Worm (Caenorhabditis elegans) whole organism, L4 larva: ENCODE measurements around the gene sym-3.

Source experiments
- F10B5.3 ChIP-seq: sonication (generic microtip); optimal IDR thresholded peaks from 2 replicates; lab custom pipeline; 2016; ENCODE audit warnings: mild to moderate bottlenecking, missing genetic modification characterization, missing compliant biosample characterization
- F49E8.2 ChIP-seq: sonication (generic microtip); optimal IDR thresholded peaks from 2 replicates; lab custom pipeline; 2016; ENCODE audit warnings: missing compliant biosample characterization, mild to moderate bottlenecking, missing genetic modification characterization, borderline replicate concordance
- T20F7.1 ChIP-seq: fragments of 200-800 bp; sonication (Bioruptor generic); optimal IDR thresholded peaks from 2 replicates; lab custom pipeline; 2018; ENCODE audit warnings: mild to moderate bottlenecking, missing genetic modification characterization, missing compliant biosample characterization
- Y48G9A.11 ChIP-seq: fragments of 200-800 bp; sonication (Bioruptor generic); IDR thresholded peaks from 2 replicates; pipeline ENCODE4 v1.3.6; 2022; ENCODE audit warnings: missing genetic modification reagents, missing genetic modification characterization, missing compliant biosample characterization
- ZK337.2 ChIP-seq: fragments of 200-800 bp; sonication (Bioruptor generic); IDR thresholded peaks from 2 replicates; pipeline ENCODE4 v1.3.6; 2022; ENCODE audit warnings: missing genetic modification reagents, missing genetic modification characterization, missing compliant biosample characterization
- aha-1 ChIP-seq: fragments of 150-350 bp; peaks from one replicate; lab custom pipeline; 2014; ENCODE audit warnings: missing biosample characterization, missing genetic modification characterization
- aly-2 ChIP-seq: sonication (generic microtip); optimal IDR thresholded peaks from 2 replicates; lab custom pipeline; 2018; ENCODE audit warnings: missing biosample characterization, missing genetic modification characterization
- ama-1 ChIP-seq: fragments of 150-350 bp; optimal IDR thresholded peaks from 2 replicates; lab custom pipeline; 2014; ENCODE audit warnings: inconsistent platforms, mixed read lengths
- attf-4 ChIP-seq: sonication (generic microtip); optimal IDR thresholded peaks from 3 replicates; lab custom pipeline; 2017; ENCODE audit warnings: missing biosample characterization, missing genetic modification characterization
- ceh-20 ChIP-seq: fragments of 200-800 bp; sonication (Bioruptor generic); IDR thresholded peaks from 2 replicates; pipeline ENCODE4 v1.3.6; 2022; ENCODE audit warnings: missing genetic modification reagents, missing genetic modification characterization, missing compliant biosample characterization
- ceh-62 ChIP-seq: sonication (generic microtip); optimal IDR thresholded peaks from 2 replicates; lab custom pipeline; 2017; ENCODE audit warnings: missing biosample characterization, missing genetic modification characterization
- ceh-82 ChIP-seq: sonication (generic microtip); optimal IDR thresholded peaks from 2 replicates; lab custom pipeline; 2017; ENCODE audit warnings: missing biosample characterization, missing genetic modification characterization
- ces-1 ChIP-seq: fragments of 150-350 bp; sonication (generic microtip); optimal IDR thresholded peaks from 4 replicates; lab custom pipeline; 2014; ENCODE audit warnings: missing biosample characterization, missing genetic modification reagents, missing genetic modification characterization
- ctbp-1 ChIP-seq: fragments of 200-800 bp; sonication (Bioruptor generic); IDR thresholded peaks from 2 replicates; pipeline ENCODE4 v1.3.6; 2022; ENCODE audit warnings: missing genetic modification reagents, missing genetic modification characterization, missing compliant biosample characterization
- daf-12 ChIP-seq: fragments of 150-350 bp; optimal IDR thresholded peaks from 2 replicates; lab custom pipeline; 2014; ENCODE audit warnings: missing biosample characterization, missing genetic modification reagents, missing genetic modification characterization
- daf-19 ChIP-seq: fragments of 200-800 bp; sonication (Bioruptor generic); conservative IDR thresholded peaks from 2 replicates; pipeline ENCODE4 v1.3.6; 2022; ENCODE audit warnings: missing genetic modification characterization, missing compliant biosample characterization
- daf-8 ChIP-seq: fragments of 200-800 bp; sonication (Bioruptor generic); IDR thresholded peaks from 2 replicates; pipeline ENCODE4 v1.3.6; 2022; ENCODE audit warnings: missing genetic modification characterization, missing compliant biosample characterization
- dmd-6 ChIP-seq: fragments of 200-800 bp; sonication (Bioruptor generic); IDR thresholded peaks from 2 replicates; pipeline ENCODE4 v1.3.6; 2022; ENCODE audit warnings: missing genetic modification reagents, missing genetic modification characterization, missing compliant biosample characterization
- dpl-1 ChIP-seq: fragments of 150-350 bp; optimal IDR thresholded peaks from 2 replicates; lab custom pipeline; 2014; ENCODE audit warnings: missing biosample characterization, missing genetic modification reagents, missing genetic modification characterization
- dve-1 ChIP-seq: sonication (generic microtip); optimal IDR thresholded peaks from 2 replicates; lab custom pipeline; 2017; ENCODE audit warnings: antibody characterized with exemption, mild to moderate bottlenecking, missing genetic modification characterization, missing compliant biosample characterization; ENCODE audit not compliant: insufficient read depth
- egl-43 ChIP-seq: fragments of 200-800 bp; sonication (Bioruptor generic); IDR thresholded peaks from 2 replicates; pipeline ENCODE4 v1.3.6; 2022; ENCODE audit warnings: missing genetic modification reagents, missing genetic modification characterization, missing compliant biosample characterization
- hif-1 ChIP-seq, 2 experiments: sonication (generic microtip); optimal IDR thresholded peaks; 2 replicates each; lab custom pipeline; 2016 to 2017; ENCODE audit warnings: missing compliant biosample characterization in 2 of 2, missing genetic modification characterization in 2 of 2, missing genetic modification reagents in 2 of 2, missing genotype in 2 of 2, mild to moderate bottlenecking in 1 of 2
- hlh-11 ChIP-seq: fragments of 200-800 bp; sonication (Bioruptor generic); optimal IDR thresholded peaks from 2 replicates; lab custom pipeline; 2018; ENCODE audit warnings: mild to moderate bottlenecking, missing genetic modification characterization, missing compliant biosample characterization
- hlh-30 ChIP-seq: sonication (generic microtip); optimal IDR thresholded peaks from 2 replicates; lab custom pipeline; 2017; ENCODE audit warnings: antibody characterized with exemption, mild to moderate bottlenecking, missing genetic modification characterization, missing compliant biosample characterization; ENCODE audit not compliant: insufficient read depth
- hmg-1.1 ChIP-seq: fragments of 200-800 bp; sonication (Bioruptor generic); IDR thresholded peaks from 2 replicates; pipeline ENCODE4 v1.3.6; 2022; ENCODE audit warnings: missing genetic modification reagents, missing genetic modification characterization, missing compliant biosample characterization
- lin-13 ChIP-seq: fragments of 150-350 bp; optimal IDR thresholded peaks from 2 replicates; lab custom pipeline; 2014; ENCODE audit warnings: missing biosample characterization, missing genetic modification reagents, missing genetic modification characterization
- mdt-29 ChIP-seq: fragments of 200-800 bp; sonication (Bioruptor generic); IDR thresholded peaks from 2 replicates; pipeline ENCODE4 v1.3.6; 2022; ENCODE audit warnings: missing genetic modification reagents, missing genetic modification characterization, missing compliant biosample characterization
- mep-1 ChIP-seq: fragments of 150-350 bp; sonication (generic microtip); optimal IDR thresholded peaks from 3 replicates; lab custom pipeline; 2014; ENCODE audit warnings: missing biosample characterization, missing genetic modification characterization
- mxl-2 ChIP-seq: fragments of 200-800 bp; sonication (Bioruptor generic); conservative IDR thresholded peaks from 2 replicates; pipeline ENCODE4 v1.3.6; 2022; ENCODE audit warnings: missing genetic modification reagents, missing genetic modification characterization, missing compliant biosample characterization
- mxl-3 ChIP-seq: fragments of 200-800 bp; sonication (Bioruptor generic); optimal IDR thresholded peaks from 2 replicates; lab custom pipeline; 2018; ENCODE audit warnings: mild to moderate bottlenecking, missing genetic modification characterization, missing compliant biosample characterization
- nhr-102 ChIP-seq: sonication (generic microtip); optimal IDR thresholded peaks from 2 replicates; lab custom pipeline; 2016; ENCODE audit warnings: mild to moderate bottlenecking, missing genetic modification characterization, moderate library complexity, missing compliant biosample characterization
- nhr-237 ChIP-seq: sonication (generic microtip); optimal IDR thresholded peaks from 2 replicates; lab custom pipeline; 2017; ENCODE audit warnings: missing biosample characterization, missing genetic modification characterization
- nhr-25 ChIP-seq: sonication (generic microtip); optimal IDR thresholded peaks from 2 replicates; lab custom pipeline; 2017; ENCODE audit warnings: missing genetic modification characterization, mild to moderate bottlenecking, missing compliant biosample characterization, antibody characterized with exemption, moderate library complexity, borderline replicate concordance; ENCODE audit not compliant: insufficient read depth
- nhr-76 ChIP-seq: fragments of 150-350 bp; optimal IDR thresholded peaks from 2 replicates; lab custom pipeline; 2014; ENCODE audit warnings: missing biosample characterization, missing genetic modification characterization
- rbr-2 ChIP-seq: sonication (generic microtip); optimal IDR thresholded peaks from 2 replicates; lab custom pipeline; 2016; ENCODE audit warnings: missing genotype, missing genetic modification characterization, missing compliant biosample characterization
- sdz-12 ChIP-seq: fragments of 200-800 bp; sonication (Bioruptor generic); optimal IDR thresholded peaks from 2 replicates; lab custom pipeline; 2018; ENCODE audit warnings: mild to moderate bottlenecking, missing genetic modification characterization, missing compliant biosample characterization
- set-16 ChIP-seq: fragments of 200-800 bp; sonication (Bioruptor generic); IDR thresholded peaks from 2 replicates; pipeline ENCODE4 v1.3.6; 2022; ENCODE audit warnings: missing genetic modification reagents, missing genetic modification characterization, missing compliant biosample characterization
- spr-3 ChIP-seq: fragments of 200-800 bp; sonication (Bioruptor generic); optimal IDR thresholded peaks from 2 replicates; lab custom pipeline; 2018; ENCODE audit warnings: mild to moderate bottlenecking, missing genetic modification characterization, missing compliant biosample characterization
- unc-39 ChIP-seq: sonication (generic microtip); optimal IDR thresholded peaks from 2 replicates; lab custom pipeline; 2017; ENCODE audit warnings: missing biosample characterization, missing genetic modification characterization
- unc-62 ChIP-seq, 3 experiments: fragments of 150-350 bp in 1 of 3; sonication (generic microtip); optimal IDR thresholded peaks in 2 of 3; peaks in 1 of 3; 1 replicate in 1 of 3; 2 replicates in 2 of 3; lab custom pipeline; 2014 to 2017; ENCODE audit warnings: missing biosample characterization in 3 of 3, missing genetic modification characterization in 3 of 3, missing genetic modification reagents in 3 of 3, missing genotype in 1 of 3
- vab-7 ChIP-seq: fragments of 200-800 bp; sonication (Bioruptor generic); IDR thresholded peaks from 2 replicates; pipeline ENCODE4 v1.3.6; 2022; ENCODE audit warnings: missing genetic modification reagents, missing genetic modification characterization, missing compliant biosample characterization
- zag-1 ChIP-seq: fragments of 150-350 bp; optimal IDR thresholded peaks from 2 replicates; lab custom pipeline; 2014; ENCODE audit warnings: missing biosample characterization, missing genetic modification characterization
- zfp-2 ChIP-seq: sonication (generic microtip); optimal IDR thresholded peaks from 2 replicates; lab custom pipeline; 2016; ENCODE audit warnings: mild to moderate bottlenecking, missing genetic modification characterization, missing compliant biosample characterization
- zip-11 ChIP-seq: fragments of 200-800 bp; sonication (Bioruptor generic); IDR thresholded peaks from 2 replicates; pipeline ENCODE4 v1.3.6; 2022; ENCODE audit warnings: missing genetic modification characterization, missing compliant biosample characterization
- ztf-7 ChIP-seq: fragments of 150-350 bp; optimal IDR thresholded peaks from 2 replicates; lab custom pipeline; 2014; ENCODE audit warnings: missing biosample characterization, missing genetic modification characterization

sym-3 gene

ce11 chrX:5773471-5773870, at the start of gene sym-3:
sym-3 (plus strand) TSS chrX:5773771.
- TF ChIP-seq aha-1 = peak; percentile 63
- no peak for TF ChIP-seq mdt-29 (GFP tag; lab: Robert Waterston, UW)
- TF ChIP-seq ZK337.2 (GFP tag; lab: Robert Waterston, UW) = no peak
- TF ChIP-seq ceh-82 = no peak
- TF ChIP-seq hlh-30 = no peak
- no peak for TF ChIP-seq lin-13
- no peak for TF ChIP-seq F49E8.2 (tag; lab: Kevin White, UChicago)
- TF ChIP-seq zip-11 (GFP tag; lab: Robert Waterston, UW) = no peak

ce11 chrX:5724544-5724943, 49.0 kb upstream of the sym-3 start:
- no peak for TF ChIP-seq dpl-1 (GFP tag; lab: Kevin White, UChicago)
- TF ChIP-seq F10B5.3 (tag; lab: Kevin White, UChicago) = no peak
- TF ChIP-seq ceh-82 = no peak
- TF ChIP-seq dve-1 = no peak
- peak; percentile 53 for TF ChIP-seq ces-1 (GFP tag; lab: Kevin White, UChicago)
- peak in 1 of 2 experiments; percentile 49 for TF ChIP-seq unc-62 (GFP tag; optimal IDR thresholded peaks at IDR 0.05 in 1 of 2; lab: Kevin White, UChicago)
- TF ChIP-seq unc-62 (tag; optimal IDR thresholded peaks at IDR 0.05; lab: Kevin White, UChicago) = no peak
- TF ChIP-seq ctbp-1 (GFP tag; lab: Robert Waterston, UW) = no peak
- no peak for TF ChIP-seq attf-4 (tag; lab: Kevin White, UChicago)
- TF ChIP-seq aly-2 (tag; lab: Kevin White, UChicago) = no peak
- TF ChIP-seq, all 104 proteins: peak for 2

- TF ChIP-seq egl-43 (GFP tag; lab: Robert Waterston, UW) (peak; percentile 60; the same call in 1 of the 2 replicates), set-16 (GFP tag; lab: Robert Waterston, UW) (peak; percentile 59), ztf-7 (no peak), sdz-12 (no peak)
- TF ChIP-seq, all 104 proteins: peak for 2
Measured at ce11 chrX:5726160-5726559, 47.4 kb upstream of the sym-3 start.

DNA sequence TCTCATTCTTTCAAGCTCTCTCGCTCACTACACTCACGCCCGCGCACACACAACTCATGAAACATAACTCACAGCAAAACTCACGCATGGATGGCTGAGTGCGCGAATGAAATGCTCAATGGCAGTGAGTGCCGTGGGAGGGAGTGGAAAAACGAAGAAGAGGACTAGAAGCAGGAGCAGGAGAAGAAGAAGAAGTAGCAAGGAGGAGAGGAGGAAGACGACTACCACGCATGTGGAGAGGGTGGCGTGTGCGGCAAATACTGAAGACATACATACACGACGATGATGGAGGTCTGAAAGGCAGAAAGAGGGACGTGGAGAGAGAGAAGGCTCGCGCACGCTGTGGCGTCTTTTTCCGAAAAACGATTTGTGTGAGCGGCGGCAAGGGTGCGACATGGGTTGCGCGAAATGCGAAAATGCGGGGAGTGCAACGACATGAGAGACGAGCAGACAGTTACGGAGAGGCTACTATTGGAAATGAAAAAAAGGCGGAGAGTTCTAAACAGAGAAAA, 44.6 kb upstream of the sym-3 start:
- TF ChIP-seq zfp-2 (tag; lab: Kevin White, UChicago) (peak; percentile 13), hlh-30 (peak; percentile 28), set-16 (GFP tag; lab: Robert Waterston, UW) (peak; percentile 81), nhr-237 (tag; lab: Kevin White, UChicago) (no peak), ama-1 (lab: Kevin White, UChicago) (no peak), zag-1 (tag; lab: Kevin White, UChicago) (peak; percentile 13), T20F7.1 (no peak), dmd-6 (GFP tag; lab: Robert Waterston, UW) (peak; percentile 39), egl-43 (GFP tag; lab: Robert Waterston, UW) (peak; percentile 63), daf-12 (tag; lab: Kevin White, UChicago) (no peak), mep-1 (tag; lab: Kevin White, UChicago) (peak; percentile 87), hlh-11 (tag; lab: Kevin White, UChicago) (peak; percentile 15), nhr-76 (tag; lab: Kevin White, UChicago) (no peak), Y48G9A.11 (GFP tag; lab: Robert Waterston, UW) (no peak), F10B5.3 (tag; lab: Kevin White, UChicago) (no peak), nhr-25 (tag; lab: Kevin White, UChicago) (no peak), hif-1 (tag; optimal IDR thresholded peaks at IDR 0.05; lab: Kevin White, UChicago) (peak in 1 of 2 experiments; percentile 56), mxl-3 (peak; percentile 28), hmg-1.1 (GFP tag; lab: Robert Waterston, UW) (peak; percentile 76; the same call in 1 of the 2 replicates), mxl-2 (no peak), spr-3 (GFP tag; lab: Kevin White, UChicago) (no peak), daf-8 (GFP tag; lab: Robert Waterston, UW) (no peak), vab-7 (GFP tag; lab: Robert Waterston, UW) (peak; percentile 51), ceh-62 (no peak), nhr-102 (tag; lab: Kevin White, UChicago) (no peak), daf-19 (GFP tag; lab: Robert Waterston, UW) (no peak), unc-62 (GFP tag; optimal IDR thresholded peaks at IDR 0.05 in 1 of 2; lab: Kevin White, UChicago) (peak in 1 of 2 experiments; percentile 94), unc-62 (tag; optimal IDR thresholded peaks at IDR 0.05; lab: Kevin White, UChicago) (no peak), rbr-2 (peak; percentile 86), ceh-20 (GFP tag; lab: Robert Waterston, UW) (peak; percentile 51; the same call in 1 of the 2 replicates), unc-39 (tag; lab: Kevin White, UChicago) (no peak)
